Worm (Caenorhabditis elegans) whole organism, young adult: Measurements from ENCODE around the gene Y54G2A.16.

Experiments used
- B0035.1 ChIP-seq: sonication (generic microtip); optimal IDR thresholded peaks from 2 replicates; lab custom pipeline; 2016; ENCODE audit warnings: missing genetic modification characterization, mild to moderate bottlenecking, missing compliant biosample characterization, missing genotype, missing genetic modification reagents
- B0336.3 ChIP-seq: fragments of 200-800 bp; sonication (Bioruptor generic); IDR thresholded peaks from 2 replicates; pipeline ENCODE4 v1.3.6; 2022; ENCODE audit warnings: missing genetic modification characterization, missing compliant biosample characterization
- F10E7.11 ChIP-seq: sonication (generic microtip); optimal IDR thresholded peaks from 2 replicates; lab custom pipeline; 2017; ENCODE audit warnings: mild to moderate bottlenecking, missing genetic modification characterization, moderate library complexity, missing compliant biosample characterization
- F22D6.2 ChIP-seq: sonication (generic microtip); optimal IDR thresholded peaks from 2 replicates; lab custom pipeline; 2016; ENCODE audit warnings: mild to moderate bottlenecking, missing genetic modification characterization, missing compliant biosample characterization
- F23B12.7 ChIP-seq: sonication (generic microtip); optimal IDR thresholded peaks from 2 replicates; lab custom pipeline; 2017; ENCODE audit warnings: missing genetic modification characterization, mild to moderate bottlenecking, missing compliant biosample characterization, antibody characterized with exemption, moderate library complexity; ENCODE audit not compliant: insufficient read depth
- F39B2.1 ChIP-seq: fragments of 200-800 bp; sonication (Bioruptor generic); IDR thresholded peaks from 2 replicates; pipeline ENCODE4 v1.3.6; 2022; ENCODE audit warnings: missing genetic modification reagents, missing genetic modification characterization, missing compliant biosample characterization
- F57C9.4 ChIP-seq: sonication (generic microtip); optimal IDR thresholded peaks from 2 replicates; lab custom pipeline; 2017; ENCODE audit warnings: mild to moderate bottlenecking, missing genetic modification characterization, missing compliant biosample characterization
- Y53F4B.3 ChIP-seq: fragments of 200-800 bp; sonication (Bioruptor generic); IDR thresholded peaks from 2 replicates; pipeline ENCODE4 v1.3.6; 2022; ENCODE audit warnings: missing genetic modification reagents, missing genetic modification characterization, missing compliant biosample characterization
- Y67H2A.10 ChIP-seq: fragments of 200-800 bp; sonication (Bioruptor generic); conservative IDR thresholded peaks from 2 replicates; pipeline ENCODE4 v1.3.6; 2022; ENCODE audit warnings: missing genetic modification reagents, missing genetic modification characterization, missing compliant biosample characterization
- Y95B8A.8 ChIP-seq: fragments of 200-800 bp; sonication (Bioruptor generic); IDR thresholded peaks from 2 replicates; pipeline ENCODE4 v1.3.6; 2022; ENCODE audit warnings: missing genetic modification reagents, missing genetic modification characterization, missing compliant biosample characterization
- aptf-2 ChIP-seq: fragments of 200-800 bp; sonication (Bioruptor generic); conservative IDR thresholded peaks from 2 replicates; pipeline ENCODE4 v1.3.6; 2022; ENCODE audit warnings: missing genetic modification reagents, missing genetic modification characterization, missing compliant biosample characterization
- atf-7 ChIP-seq: sonication (generic microtip); optimal IDR thresholded peaks from 2 replicates; lab custom pipeline; 2017; ENCODE audit warnings: mild to moderate bottlenecking, missing genetic modification characterization, missing compliant biosample characterization
- athp-1 ChIP-seq: sonication (generic microtip); optimal IDR thresholded peaks from 2 replicates; lab custom pipeline; 2017; ENCODE audit warnings: mild to moderate bottlenecking, missing genetic modification characterization, missing compliant biosample characterization
- attf-5 ChIP-seq: fragments of 200-800 bp; sonication (Bioruptor generic); optimal IDR thresholded peaks from 2 replicates; lab custom pipeline; 2018; ENCODE audit warnings: mild to moderate bottlenecking, missing genetic modification characterization, missing compliant biosample characterization
- attf-6 ChIP-seq: fragments of 200-800 bp; sonication (Bioruptor generic); IDR thresholded peaks from 2 replicates; pipeline ENCODE4 v1.3.6; 2022; ENCODE audit warnings: missing genetic modification reagents, missing genetic modification characterization, missing compliant biosample characterization
- cebp-2 ChIP-seq: fragments of 200-800 bp; sonication (Bioruptor generic); IDR thresholded peaks from 2 replicates; pipeline ENCODE4 v1.3.6; 2022; ENCODE audit warnings: missing genetic modification characterization, missing compliant biosample characterization
- ceh-58 ChIP-seq: fragments of 200-800 bp; sonication (Bioruptor generic); IDR thresholded peaks from 2 replicates; pipeline ENCODE4 v1.3.6; 2022; ENCODE audit warnings: missing genetic modification characterization, missing compliant biosample characterization
- dox-1 ChIP-seq: fragments of 200-800 bp; sonication (Bioruptor generic); IDR thresholded peaks from 2 replicates; pipeline ENCODE4 v1.3.6; 2022; ENCODE audit warnings: missing genetic modification reagents, missing genetic modification characterization, missing compliant biosample characterization
- egl-44 ChIP-seq: fragments of 200-800 bp; sonication (Bioruptor generic); IDR thresholded peaks from 2 replicates; pipeline ENCODE4 v1.3.6; 2022; ENCODE audit warnings: missing genetic modification reagents, missing genetic modification characterization, missing compliant biosample characterization
- egrh-3 ChIP-seq: fragments of 200-800 bp; sonication (Bioruptor generic); IDR thresholded peaks from 2 replicates; pipeline ENCODE4 v1.3.6; 2022; ENCODE audit warnings: missing genetic modification reagents, missing genetic modification characterization, missing compliant biosample characterization
- ekl-4 ChIP-seq: fragments of 200-800 bp; sonication (Bioruptor generic); IDR thresholded peaks from 2 replicates; pipeline ENCODE4 v1.3.6; 2022; ENCODE audit warnings: missing genetic modification reagents, missing genetic modification characterization, missing compliant biosample characterization
- hmg-20 ChIP-seq: fragments of 200-800 bp; sonication (Bioruptor generic); IDR thresholded peaks from 2 replicates; pipeline ENCODE4 v1.3.6; 2022; ENCODE audit warnings: missing genetic modification reagents, missing genetic modification characterization, missing compliant biosample characterization
- hsf-1 ChIP-seq: fragments of 200-800 bp; sonication (Bioruptor generic); IDR thresholded peaks from 2 replicates; pipeline ENCODE4 v1.3.6; 2022; ENCODE audit warnings: missing genetic modification reagents, missing genetic modification characterization, missing compliant biosample characterization
- lsl-1 ChIP-seq: fragments of 200-800 bp; sonication (Bioruptor generic); optimal IDR thresholded peaks from 2 replicates; lab custom pipeline; 2018; ENCODE audit warnings: mild to moderate bottlenecking, missing genetic modification characterization, moderate library complexity, missing compliant biosample characterization
- lsy-27 ChIP-seq: sonication (generic microtip); optimal IDR thresholded peaks from 2 replicates; lab custom pipeline; 2017; ENCODE audit warnings: missing genetic modification characterization, mild to moderate bottlenecking, missing compliant biosample characterization, antibody characterized with exemption, missing genotype, borderline replicate concordance; ENCODE audit not compliant: insufficient read depth
- madf-3 ChIP-seq: fragments of 200-800 bp; sonication (Bioruptor generic); IDR thresholded peaks from 2 replicates; pipeline ENCODE4 v1.3.6; 2022; ENCODE audit warnings: missing genetic modification reagents, missing genetic modification characterization, missing compliant biosample characterization
- madf-8 ChIP-seq: fragments of 200-800 bp; sonication (Bioruptor generic); conservative IDR thresholded peaks from 2 replicates; pipeline ENCODE4 v1.3.6; 2022; ENCODE audit warnings: missing genetic modification reagents, missing genetic modification characterization, missing compliant biosample characterization
- mcd-1 ChIP-seq: fragments of 200-800 bp; sonication (Bioruptor generic); IDR thresholded peaks from 2 replicates; pipeline ENCODE4 v1.3.6; 2022; ENCODE audit warnings: missing genetic modification reagents, missing genetic modification characterization, missing compliant biosample characterization
- mel-28 ChIP-seq: sonication (generic microtip); optimal IDR thresholded peaks from 2 replicates; lab custom pipeline; 2016; ENCODE audit warnings: borderline replicate concordance, mild to moderate bottlenecking, missing genetic modification characterization, missing compliant biosample characterization
- mes-4 ChIP-seq: sonication (generic microtip); optimal IDR thresholded peaks from 2 replicates; lab custom pipeline; 2016; ENCODE audit warnings: missing genotype, missing genetic modification characterization, missing compliant biosample characterization
- nhr-120 ChIP-seq: fragments of 200-800 bp; sonication (Bioruptor generic); IDR thresholded peaks from 2 replicates; pipeline ENCODE4 v1.3.6; 2022; ENCODE audit warnings: missing genetic modification characterization, missing compliant biosample characterization
- nhr-80 ChIP-seq: sonication (generic microtip); optimal IDR thresholded peaks from 2 replicates; lab custom pipeline; 2016; ENCODE audit warnings: missing genetic modification characterization, missing compliant biosample characterization
- nhr-90 ChIP-seq: sonication (generic microtip); optimal IDR thresholded peaks from 2 replicates; lab custom pipeline; 2016; ENCODE audit warnings: missing genotype, mild to moderate bottlenecking, missing genetic modification characterization, missing compliant biosample characterization
- pbrm-1 ChIP-seq: fragments of 200-800 bp; sonication (Bioruptor generic); IDR thresholded peaks from 2 replicates; pipeline ENCODE4 v1.3.6; 2022; ENCODE audit warnings: missing genetic modification reagents, missing genetic modification characterization, missing compliant biosample characterization
- pha-4 ChIP-seq: fragments of 150-350 bp; sonication (generic microtip); optimal IDR thresholded peaks from 2 replicates; lab custom pipeline; 2014; ENCODE audit warnings: missing biosample characterization, missing genetic modification reagents, missing genetic modification characterization
- rcor-1 ChIP-seq: fragments of 200-800 bp; sonication (Bioruptor generic); IDR thresholded peaks from 2 replicates; pipeline ENCODE4 v1.3.6; 2022; ENCODE audit warnings: missing genetic modification reagents, missing genetic modification characterization, missing compliant biosample characterization
- rec-8 ChIP-seq, 2 experiments: sonication (generic microtip); optimal IDR thresholded peaks; 2 replicates each; lab custom pipeline; 2016; ENCODE audit warnings: mild to moderate bottlenecking in 2 of 2, missing genetic modification characterization in 2 of 2, missing genetic modification reagents in 2 of 2, missing genotype in 2 of 2, missing biosample characterization in 1 of 2, missing compliant biosample characterization in 1 of 2, moderate library complexity in 1 of 2
- snpc-1.3 ChIP-seq: sonication (generic microtip); optimal IDR thresholded peaks from 2 replicates; lab custom pipeline; 2017; ENCODE audit warnings: missing genetic modification characterization, mild to moderate bottlenecking, missing compliant biosample characterization, antibody characterized with exemption, moderate library complexity, missing genotype, missing genetic modification reagents; ENCODE audit not compliant: insufficient read depth
- tbp1 ChIP-seq: fragments of 200-800 bp; sonication (Bioruptor generic); optimal IDR thresholded peaks from 2 replicates; lab custom pipeline; 2018; ENCODE audit warnings: mild to moderate bottlenecking, missing genetic modification characterization, missing compliant biosample characterization
- unc-130 ChIP-seq: sonication (generic microtip); optimal IDR thresholded peaks from 2 replicates; lab custom pipeline; 2016; ENCODE audit warnings: missing genetic modification reagents, missing genetic modification characterization, missing compliant biosample characterization
- unc-62 ChIP-seq: fragments of 150-350 bp; optimal IDR thresholded peaks from 2 replicates; lab custom pipeline; 2014; ENCODE audit warnings: missing biosample characterization, missing genetic modification reagents, missing genetic modification characterization
- zfh-2 ChIP-seq: fragments of 200-800 bp; sonication (Bioruptor generic); conservative IDR thresholded peaks from 2 replicates; pipeline ENCODE4 v1.3.6; 2022; ENCODE audit warnings: missing genetic modification reagents, missing genetic modification characterization, missing compliant biosample characterization
- ztf-26 ChIP-seq: sonication (generic microtip); optimal IDR thresholded peaks from 2 replicates; lab custom pipeline; 2017; ENCODE audit warnings: missing genetic modification characterization, missing compliant biosample characterization
- ztf-28 ChIP-seq: fragments of 200-800 bp; sonication (Bioruptor generic); IDR thresholded peaks from 2 replicates; pipeline ENCODE4 v1.3.6; 2022; ENCODE audit warnings: missing genetic modification reagents, missing genetic modification characterization, missing compliant biosample characterization

Y54G2A.16 gene

DNA sequence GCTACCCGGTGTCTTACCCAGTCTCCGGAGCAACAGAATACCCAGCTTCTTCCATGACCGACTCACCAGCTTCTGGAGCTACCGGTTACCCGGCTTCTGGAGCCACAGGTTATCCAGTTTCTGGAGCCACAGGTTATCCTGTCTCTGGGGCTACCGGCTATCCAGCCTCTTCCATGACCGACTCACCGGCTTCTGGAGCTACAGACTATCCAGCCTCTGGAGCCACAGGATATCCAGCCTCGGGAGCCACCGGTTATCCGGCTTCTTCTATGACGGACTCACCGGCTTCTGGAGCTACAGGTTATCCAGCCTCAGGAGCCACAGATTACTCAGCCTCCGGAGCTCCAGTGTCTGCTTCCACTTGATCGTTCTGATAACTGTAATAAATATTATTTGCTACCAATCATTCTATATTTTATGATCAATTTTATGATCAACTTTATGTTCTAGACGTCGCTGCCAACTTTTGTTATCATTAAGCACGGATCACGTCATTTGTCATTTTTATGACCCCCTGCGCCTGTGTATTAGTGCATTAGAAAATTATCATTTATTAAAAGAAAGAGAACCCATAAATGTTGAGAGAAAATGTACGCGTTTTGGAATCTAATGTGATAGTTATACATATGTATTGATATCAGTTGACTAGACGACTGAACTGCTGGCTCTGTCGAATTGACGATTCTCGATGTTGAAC is 9.4 kb downstream of the Y54G2A.16 start:
- no peak for TF ChIP-seq attf-5 (GFP tag; lab: Kevin White, UChicago)
- TF ChIP-seq Y95B8A.8 (GFP tag; lab: Robert Waterston, UW): no peak
- TF ChIP-seq mes-4 (tag; lab: Kevin White, UChicago): no peak
- TF ChIP-seq pha-4 (tag; lab: Kevin White, UChicago): no peak
- no peak for TF ChIP-seq cebp-2 (GFP tag; lab: Robert Waterston, UW)
- TF ChIP-seq Y67H2A.10: no peak
- TF ChIP-seq F39B2.1 (GFP tag; lab: Robert Waterston, UW): no peak
- TF ChIP-seq zfh-2: peak; percentile 66
- TF ChIP-seq F22D6.2 (tag; lab: Kevin White, UChicago): no peak
- no peak for TF ChIP-seq rec-8 (tag; optimal IDR thresholded peaks at IDR 0.05; lab: Kevin White, UChicago)
- peak; percentile 16 for TF ChIP-seq unc-62 (GFP tag; lab: Kevin White, UChicago)
- no peak for TF ChIP-seq madf-8 (GFP tag; lab: Robert Waterston, UW)
- no peak for TF ChIP-seq pbrm-1 (GFP tag; lab: Robert Waterston, UW)
- no peak for TF ChIP-seq egl-44
- no peak for TF ChIP-seq lsy-27 (tag; lab: Kevin White, UChicago)
- no peak for TF ChIP-seq B0035.1 (tag; lab: Kevin White, UChicago)
- no peak for TF ChIP-seq ceh-58 (GFP tag; lab: Robert Waterston, UW)
- no peak for TF ChIP-seq ztf-28 (GFP tag; lab: Robert Waterston, UW)
- TF ChIP-seq athp-1 (tag; lab: Kevin White, UChicago): no peak
- TF ChIP-seq atf-7 (tag; lab: Kevin White, UChicago): peak; percentile 2
- peak; percentile 79 for TF ChIP-seq nhr-80 (tag; lab: Kevin White, UChicago)
- no peak for TF ChIP-seq B0336.3 (GFP tag; lab: Robert Waterston, UW)
- no peak for TF ChIP-seq Y53F4B.3 (GFP tag; lab: Robert Waterston, UW)
- TF ChIP-seq F10E7.11 (tag; lab: Kevin White, UChicago): no peak
- peak; percentile 28; the same call in 1 of the 2 replicates for TF ChIP-seq egrh-3 (GFP tag; lab: Robert Waterston, UW)
- TF ChIP-seq mcd-1 (GFP tag; lab: Robert Waterston, UW): no peak
- no peak for TF ChIP-seq ztf-26 (tag; lab: Kevin White, UChicago)
- TF ChIP-seq lsl-1 (GFP tag; lab: Kevin White, UChicago): no peak
- no peak for TF ChIP-seq F23B12.7 (tag; lab: Kevin White, UChicago)
- no peak for TF ChIP-seq nhr-120 (GFP tag; lab: Robert Waterston, UW)
- TF ChIP-seq, all 124 proteins: peak for 5

DNA sequence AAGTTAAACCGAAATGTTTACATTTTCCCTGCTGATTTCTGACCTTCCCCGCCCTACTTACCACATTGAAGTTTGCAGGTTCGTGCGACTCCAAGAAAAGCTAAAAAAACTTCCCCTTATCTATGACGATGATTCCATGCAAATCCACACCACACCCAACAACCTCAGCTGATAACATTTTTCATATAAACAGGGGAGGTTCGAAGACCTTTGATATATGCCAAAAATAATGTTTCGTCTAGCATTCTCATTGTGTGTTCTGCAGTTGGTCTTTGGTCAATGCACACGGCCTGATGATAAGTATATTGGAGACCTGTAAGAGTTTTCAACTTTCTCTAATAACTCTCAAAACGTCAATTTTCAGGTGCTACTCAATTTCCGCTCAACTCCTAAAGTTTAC is 10.5 kb downstream of the Y54G2A.16 start:
- TF ChIP-seq dox-1: 0 out of 2 replicates have a peak, but pooled peaks have one; percentile 13
- no peak for TF ChIP-seq hsf-1 (GFP tag; lab: Robert Waterston, UW)
- peak; percentile 67 for TF ChIP-seq nhr-80 (tag; lab: Kevin White, UChicago)
- no peak for TF ChIP-seq snpc-1.3 (tag; lab: Kevin White, UChicago)

DNA sequence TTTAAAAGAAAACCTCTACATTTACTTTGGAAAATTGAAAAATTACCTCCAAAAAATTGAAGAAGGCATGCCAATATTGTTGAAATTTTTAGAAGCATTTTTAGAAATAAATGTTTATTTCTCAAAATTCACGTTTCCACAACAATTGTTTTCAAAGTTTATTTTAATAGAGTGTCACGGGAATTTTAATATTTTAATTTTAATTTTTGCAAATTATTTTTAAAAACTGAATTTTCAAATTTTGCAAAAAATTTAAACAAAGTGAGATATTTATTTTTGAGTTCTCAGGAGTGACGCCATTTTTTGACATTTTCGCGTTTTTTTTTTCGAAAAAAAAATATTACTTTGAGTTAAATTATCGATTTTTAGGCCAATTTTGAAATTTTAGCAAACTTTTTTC is 11.5 kb downstream of the Y54G2A.16 start, which contains the start of gene Y54G2A.49:
Gene Y54G2A.49, minus strand, starts transcription at position 101 of the 400 bp plus-strand sequence.
- TF ChIP-seq attf-5 (GFP tag; lab: Kevin White, UChicago) (no peak), madf-3 (GFP tag; lab: Robert Waterston, UW) (no peak), mel-28 (tag; lab: Kevin White, UChicago) (no peak), ztf-26 (tag; lab: Kevin White, UChicago) (no peak), hmg-20 (GFP tag; lab: Robert Waterston, UW) (no peak), ekl-4 (GFP tag; lab: Robert Waterston, UW) (no peak), F57C9.4 (tag; lab: Kevin White, UChicago) (no peak), attf-6 (GFP tag; lab: Robert Waterston, UW) (no peak), aptf-2 (no peak), nhr-90 (tag; lab: Kevin White, UChicago) (no peak), tbp1 (no peak), zfh-2 (no peak), unc-130 (no peak), atf-7 (tag; lab: Kevin White, UChicago) (no peak), ceh-58 (GFP tag; lab: Robert Waterston, UW) (no peak), rcor-1 (GFP tag; lab: Robert Waterston, UW) (no peak), Y53F4B.3 (GFP tag; lab: Robert Waterston, UW) (no peak), lsl-1 (GFP tag; lab: Kevin White, UChicago) (no peak)
